Fruit fly (Drosophila melanogaster) whole organism, adult: ENCODE data around the gene Rcc1.

Source experiments
- CG11617 ChIP-seq: fragments of 200-800 bp; sonication (Bioruptor generic); optimal IDR thresholded peaks from 2 replicates; lab custom pipeline; 2017; ENCODE audit warnings: mild to moderate bottlenecking, missing biosample characterization, missing genetic modification reagents, missing genetic modification characterization
- CG12768 ChIP-seq: fragments of 200-800 bp; sonication (Bioruptor generic); optimal IDR thresholded peaks from 2 replicates; lab custom pipeline; 2017; ENCODE audit warnings: missing biosample characterization, missing genetic modification characterization, mild to moderate bottlenecking, moderate library complexity, missing genetic modification reagents
- CG14711 ChIP-seq: fragments of 200-800 bp; sonication (Bioruptor generic); optimal IDR thresholded peaks from 2 replicates; lab custom pipeline; 2018; ENCODE audit warnings: missing biosample characterization, mild to moderate bottlenecking, missing genetic modification characterization, moderate library complexity
- CG1620 ChIP-seq: fragments of 200-800 bp; sonication (Bioruptor generic); optimal IDR thresholded peaks from 2 replicates; lab custom pipeline; 2016; ENCODE audit warnings: missing biosample characterization, missing genetic modification characterization
- CG33017 ChIP-seq: fragments of 200-800 bp; sonication (Bioruptor generic); optimal IDR thresholded peaks from 2 replicates; lab custom pipeline; 2018; ENCODE audit warnings: missing biosample characterization, mild to moderate bottlenecking, missing genetic modification characterization, moderate library complexity
- CG5204 ChIP-seq: fragments of 200-800 bp; sonication (Bioruptor generic); optimal IDR thresholded peaks from 2 replicates; lab custom pipeline; 2016; ENCODE audit warnings: missing biosample characterization, missing genetic modification characterization
- CG7045 ChIP-seq: fragments of 200-800 bp; sonication (Bioruptor generic); optimal IDR thresholded peaks from 2 replicates; lab custom pipeline; 2017; ENCODE audit warnings: missing biosample characterization, mild to moderate bottlenecking, missing genetic modification characterization
- CG7101 ChIP-seq: fragments of 200-800 bp; sonication (Bioruptor generic); optimal IDR thresholded peaks from 2 replicates; lab custom pipeline; 2018; ENCODE audit warnings: missing biosample characterization, mild to moderate bottlenecking, missing genetic modification characterization, moderate library complexity
- Clk ChIP-seq: fragments of 200-800 bp; sonication (Bioruptor generic); optimal IDR thresholded peaks from 2 replicates; lab custom pipeline; 2017; ENCODE audit warnings: missing biosample characterization, missing genetic modification characterization
- Crg-1 ChIP-seq: fragments of 200-800 bp; sonication (Bioruptor generic); optimal IDR thresholded peaks from 2 replicates; lab custom pipeline; 2016; ENCODE audit warnings: missing biosample characterization, missing genetic modification characterization
- Hr96 ChIP-seq: fragments of 200-800 bp; sonication (Bioruptor generic); optimal IDR thresholded peaks from 2 replicates; lab custom pipeline; 2016; ENCODE audit warnings: missing biosample characterization, missing genetic modification characterization
- Mnt ChIP-seq: fragments of 200-800 bp; sonication (Bioruptor generic); optimal IDR thresholded peaks from 2 replicates; lab custom pipeline; 2016; ENCODE audit warnings: missing biosample characterization, mild to moderate bottlenecking, missing genetic modification characterization
- bab1 ChIP-seq: fragments of 200-800 bp; sonication (Bioruptor generic); optimal IDR thresholded peaks from 3 replicates; lab custom pipeline; 2019; ENCODE audit warnings: missing biosample characterization, mild to moderate bottlenecking, missing genetic modification characterization, moderate library complexity
- cic ChIP-seq: fragments of 200-800 bp; sonication (Bioruptor generic); optimal IDR thresholded peaks from 2 replicates; lab custom pipeline; 2017; ENCODE audit warnings: missing biosample characterization, mild to moderate bottlenecking, missing genetic modification characterization, moderate library complexity
- cnc ChIP-seq, 2 experiments: fragments of >200 bp; optimal IDR thresholded peaks; 2 replicates each; lab custom pipeline; 2017
- kay ChIP-seq: fragments of 200-800 bp; sonication (Bioruptor generic); peaks from one replicate; lab custom pipeline; 2016; ENCODE audit warnings: missing biosample characterization, missing genetic modification characterization, borderline replicate concordance
- ovo ChIP-seq: fragments of 200-800 bp; sonication (Bioruptor generic); optimal IDR thresholded peaks from 2 replicates; lab custom pipeline; 2016; ENCODE audit warnings: missing biosample characterization, missing genetic modification characterization
- pad ChIP-seq: fragments of 200-800 bp; sonication (Bioruptor generic); optimal IDR thresholded peaks from 3 replicates; lab custom pipeline; 2017; ENCODE audit warnings: missing biosample characterization, missing genetic modification characterization, mild to moderate bottlenecking, moderate library complexity, missing genetic modification reagents
- tj ChIP-seq: fragments of 200-800 bp; sonication (Bioruptor generic); optimal IDR thresholded peaks from 3 replicates; lab custom pipeline; 2017; ENCODE audit warnings: missing biosample characterization, mild to moderate bottlenecking, missing genetic modification characterization, moderate library complexity
- toe ChIP-seq: fragments of 200-800 bp; sonication (Bioruptor generic); optimal IDR thresholded peaks from 2 replicates; lab custom pipeline; 2016; ENCODE audit warnings: missing biosample characterization, missing genetic modification characterization

Gene Rcc1

DNA sequence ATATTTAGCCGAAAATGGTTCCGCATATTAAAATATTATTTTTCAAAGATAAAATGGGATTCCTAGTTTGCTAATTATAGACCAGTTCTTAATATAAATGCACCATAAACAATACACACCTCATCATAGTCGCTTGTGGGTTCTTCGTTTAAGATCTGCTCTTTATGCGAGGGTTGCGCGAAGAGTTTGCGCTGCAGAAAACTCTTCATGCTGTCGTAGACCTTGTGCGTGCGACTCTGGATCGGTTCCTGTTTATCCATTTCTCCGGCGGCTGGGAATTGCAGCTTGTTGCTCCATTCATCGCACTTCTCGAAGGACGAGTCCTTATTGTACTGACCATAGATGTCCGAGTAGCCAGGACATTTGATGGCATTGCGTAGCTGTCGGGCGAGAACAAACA is 36.1 kb upstream of the Rcc1 start:
- TF ChIP-seq cnc (optimal IDR thresholded peaks at IDR 0.05; lab: Kevin White, UChicago) (no peak), ovo (no peak), Hr96 (GFP tag; lab: Kevin White, UChicago) (no peak), cic (GFP tag; lab: Kevin White, UChicago) (no peak), CG11617 (no peak), Mnt (GFP tag; lab: Kevin White, UChicago) (no peak), CG33017 (tag; lab: Kevin White, UChicago) (no peak), Crg-1 (GFP tag; lab: Kevin White, UChicago) (no peak), CG5204 (GFP tag; lab: Kevin White, UChicago) (no peak), Clk (GFP tag; lab: Kevin White, UChicago) (no peak), kay (GFP tag; lab: Kevin White, UChicago) (no peak), CG12768 (GFP tag; lab: Kevin White, UChicago) (no peak), toe (GFP tag; lab: Kevin White, UChicago) (no peak), CG14711 (tag; lab: Kevin White, UChicago) (no peak), bab1 (GFP tag; lab: Kevin White, UChicago) (no peak), CG7045 (no peak), CG1620 (GFP tag; lab: Kevin White, UChicago) (no peak), CG7101 (tag; lab: Kevin White, UChicago) (no peak), pad (GFP tag; lab: Kevin White, UChicago) (no peak)

DNA sequence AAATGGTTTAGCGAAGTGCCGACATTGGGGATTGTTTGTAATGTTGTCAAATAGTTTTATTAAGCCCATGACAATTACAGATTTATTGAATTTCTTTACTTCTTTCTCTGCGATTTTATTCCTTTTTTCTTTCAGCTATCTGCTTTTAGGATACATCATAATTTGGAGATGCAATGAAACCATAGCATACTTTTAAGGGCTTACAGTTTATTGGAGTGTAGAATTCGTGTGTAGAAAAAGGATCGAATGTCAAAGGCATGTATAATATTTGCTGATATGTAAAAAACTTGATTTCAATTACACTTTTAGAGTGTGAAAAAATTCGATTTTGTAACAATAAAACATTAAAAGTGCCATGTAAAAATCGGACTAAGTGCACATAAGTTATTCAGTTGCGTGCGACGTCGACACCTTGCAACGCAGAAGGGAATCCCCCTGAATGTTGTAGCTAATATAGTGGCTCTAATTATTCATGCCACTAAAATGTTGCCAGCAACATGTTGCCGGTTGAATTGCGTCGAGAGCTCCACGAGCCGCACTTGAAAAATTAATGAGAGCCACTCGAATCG is 34.4 kb upstream of the Rcc1 start:
- no peak for TF ChIP-seq pad (GFP tag; lab: Kevin White, UChicago)
- no peak for TF ChIP-seq CG5204 (GFP tag; lab: Kevin White, UChicago)
- TF ChIP-seq tj: no peak
- no peak for TF ChIP-seq cic (GFP tag; lab: Kevin White, UChicago)
- no peak for TF ChIP-seq CG1620 (GFP tag; lab: Kevin White, UChicago)
- no peak for TF ChIP-seq cnc (optimal IDR thresholded peaks at IDR 0.05; lab: Kevin White, UChicago)
- no peak for TF ChIP-seq CG33017 (tag; lab: Kevin White, UChicago)
- TF ChIP-seq kay (GFP tag; lab: Kevin White, UChicago): no peak
- TF ChIP-seq CG14711 (tag; lab: Kevin White, UChicago): no peak
- TF ChIP-seq Hr96 (GFP tag; lab: Kevin White, UChicago): no peak
- no peak for TF ChIP-seq CG12768 (GFP tag; lab: Kevin White, UChicago)
- no peak for TF ChIP-seq Crg-1 (GFP tag; lab: Kevin White, UChicago)
- no peak for TF ChIP-seq toe (GFP tag; lab: Kevin White, UChicago)
- no peak for TF ChIP-seq CG7101 (tag; lab: Kevin White, UChicago)

DNA sequence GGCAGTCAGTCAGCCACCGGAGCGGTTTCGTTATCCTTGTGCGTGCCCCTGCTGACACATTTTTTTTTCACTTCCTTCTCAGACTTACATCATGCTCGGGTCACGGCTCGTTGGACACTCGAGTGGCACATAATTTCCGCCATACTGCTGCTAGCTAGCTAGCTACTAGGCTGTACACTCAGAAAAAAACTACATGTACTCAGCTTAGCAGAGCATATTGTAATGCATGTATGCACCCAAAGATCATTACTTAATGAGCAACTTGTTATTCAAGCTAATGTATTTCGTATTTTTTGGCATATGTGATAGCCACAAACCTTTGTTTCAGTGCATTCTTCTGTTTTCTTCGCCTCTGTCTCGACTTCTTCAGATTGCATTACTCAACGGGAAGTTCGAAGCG is 31.8 kb upstream of the Rcc1 start:
- TF ChIP-seq CG5204 (GFP tag; lab: Kevin White, UChicago) (no peak), cic (GFP tag; lab: Kevin White, UChicago) (no peak)

DNA sequence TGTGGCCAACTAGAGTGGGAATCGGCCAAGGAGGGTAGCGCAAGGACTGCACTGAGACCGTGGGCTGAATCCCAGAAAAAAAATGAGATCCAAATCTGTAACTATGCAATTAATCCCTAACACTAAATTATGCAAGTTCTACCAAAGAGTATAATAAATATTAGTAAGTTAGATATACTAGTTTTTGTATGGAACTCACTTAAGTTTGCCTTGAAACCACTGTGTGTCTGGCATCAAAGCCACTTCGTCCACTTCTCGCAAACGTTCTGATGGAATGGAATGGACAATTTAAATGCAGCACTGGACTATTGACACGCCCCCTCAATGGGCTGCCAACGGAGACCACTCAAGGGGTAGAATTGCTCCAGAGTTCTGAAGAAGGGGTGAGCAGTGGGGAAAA is 25.5 kb upstream of the Rcc1 start:
- no peak for TF ChIP-seq bab1 (GFP tag; lab: Kevin White, UChicago)
- TF ChIP-seq CG7045: no peak
- TF ChIP-seq CG7101 (tag; lab: Kevin White, UChicago): no peak
- no peak for TF ChIP-seq Mnt (GFP tag; lab: Kevin White, UChicago)
- TF ChIP-seq pad (GFP tag; lab: Kevin White, UChicago): no peak
- no peak for TF ChIP-seq Hr96 (GFP tag; lab: Kevin White, UChicago)
- TF ChIP-seq tj: no peak
- no peak for TF ChIP-seq kay (GFP tag; lab: Kevin White, UChicago)
- no peak for TF ChIP-seq CG1620 (GFP tag; lab: Kevin White, UChicago)
- no peak for TF ChIP-seq toe (GFP tag; lab: Kevin White, UChicago)
- no peak for TF ChIP-seq cnc (optimal IDR thresholded peaks at IDR 0.05; lab: Kevin White, UChicago)
- TF ChIP-seq Clk (GFP tag; lab: Kevin White, UChicago): no peak
- no peak for TF ChIP-seq CG14711 (tag; lab: Kevin White, UChicago)
- no peak for TF ChIP-seq ovo
- TF ChIP-seq CG33017 (tag; lab: Kevin White, UChicago): no peak
- no peak for TF ChIP-seq CG5204 (GFP tag; lab: Kevin White, UChicago)
- no peak for TF ChIP-seq cic (GFP tag; lab: Kevin White, UChicago)
- TF ChIP-seq Crg-1 (GFP tag; lab: Kevin White, UChicago): no peak
- no peak for TF ChIP-seq CG11617
- no peak for TF ChIP-seq CG12768 (GFP tag; lab: Kevin White, UChicago)

DNA sequence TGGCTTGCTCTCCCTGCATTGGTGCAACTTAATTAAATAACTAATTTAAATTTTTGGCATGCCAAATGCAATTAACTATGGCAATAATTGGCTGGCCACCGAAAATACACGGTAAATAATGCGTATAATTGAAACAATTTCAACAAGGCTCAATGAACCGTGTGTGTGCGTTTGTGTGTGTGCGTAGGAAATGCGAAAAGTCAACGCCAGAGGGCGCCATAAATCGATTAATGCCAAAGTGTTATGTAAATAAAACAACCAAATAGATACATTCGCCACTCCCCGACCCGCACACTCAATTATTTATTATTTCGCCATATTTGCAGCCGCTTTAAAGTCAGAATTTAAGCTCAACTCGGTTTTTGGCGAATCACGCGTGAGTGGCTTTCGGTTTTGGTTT is 24.6 kb upstream of the Rcc1 start:
- TF ChIP-seq bab1 (GFP tag; lab: Kevin White, UChicago) (no peak), CG11617 (no peak), CG7101 (tag; lab: Kevin White, UChicago) (no peak), toe (GFP tag; lab: Kevin White, UChicago) (no peak), tj (no peak), ovo (no peak), CG5204 (GFP tag; lab: Kevin White, UChicago) (no peak)

DNA sequence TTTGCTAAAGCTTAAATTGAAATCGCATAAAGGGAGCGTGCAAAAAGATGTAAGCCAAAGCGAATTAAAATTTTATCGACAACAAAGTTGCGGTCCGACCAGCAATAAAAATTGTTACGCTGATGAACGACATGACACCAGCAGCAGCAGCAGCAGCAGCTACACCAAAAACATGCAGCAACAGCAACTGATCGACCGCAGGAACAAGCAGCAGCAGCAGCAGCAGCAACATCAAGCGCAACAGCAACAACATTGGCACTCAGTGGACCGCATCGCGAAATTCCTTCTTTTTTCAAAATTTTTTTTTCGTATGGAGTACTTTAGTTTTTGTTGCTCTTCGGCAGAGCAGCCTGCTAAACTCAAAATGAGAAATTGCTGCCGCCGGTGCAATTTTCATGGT is 22.4 kb upstream of the Rcc1 start:
- TF ChIP-seq CG33017 (tag; lab: Kevin White, UChicago): no peak
- TF ChIP-seq Hr96 (GFP tag; lab: Kevin White, UChicago): no peak
- no peak for TF ChIP-seq CG7045
- TF ChIP-seq CG7101 (tag; lab: Kevin White, UChicago): no peak
